Worm (Caenorhabditis elegans) whole organism, L4 larva: ENCODE data around the gene C33D9.10.
"Not testable (repeated sequence)": the region's sequence is repeated elsewhere in the genome, so short reads cannot be mapped to it uniquely, and the experiment has no call there.

Experiments
- F37D6.2 ChIP-seq: sonication (generic microtip); optimal IDR thresholded peaks from 2 replicates; lab custom pipeline; 2016; ENCODE audit warnings: mild to moderate bottlenecking, missing genetic modification characterization, missing compliant biosample characterization
- F44E2.7 ChIP-seq: fragments of 200-800 bp; sonication (Bioruptor generic); IDR thresholded peaks from 2 replicates; pipeline ENCODE4 v2.1.2; 2022; ENCODE audit warnings: missing genetic modification characterization, missing compliant biosample characterization
- F49E8.2 ChIP-seq: sonication (generic microtip); optimal IDR thresholded peaks from 2 replicates; lab custom pipeline; 2016; ENCODE audit warnings: missing compliant biosample characterization, mild to moderate bottlenecking, missing genetic modification characterization, borderline replicate concordance
- R02D3.7 ChIP-seq: fragments of 150-350 bp; sonication (generic microtip); optimal IDR thresholded peaks from 3 replicates; lab custom pipeline; 2014; ENCODE audit warnings: missing biosample characterization, missing genetic modification characterization
- T20F7.1 ChIP-seq: fragments of 200-800 bp; sonication (Bioruptor generic); optimal IDR thresholded peaks from 2 replicates; lab custom pipeline; 2018; ENCODE audit warnings: mild to moderate bottlenecking, missing genetic modification characterization, missing compliant biosample characterization
- Y105C5A.15 ChIP-seq: fragments of 200-800 bp; sonication (Bioruptor generic); IDR thresholded peaks from 2 replicates; pipeline ENCODE4 v1.3.6; 2022; ENCODE audit warnings: missing genetic modification characterization, missing compliant biosample characterization
- Y48G9A.11 ChIP-seq: fragments of 200-800 bp; sonication (Bioruptor generic); IDR thresholded peaks from 2 replicates; pipeline ENCODE4 v1.3.6; 2022; ENCODE audit warnings: missing genetic modification reagents, missing genetic modification characterization, missing compliant biosample characterization
- Y5F2A.4 ChIP-seq: fragments of 200-800 bp; sonication (Bioruptor generic); optimal IDR thresholded peaks from 2 replicates; lab custom pipeline; 2018; ENCODE audit warnings: mild to moderate bottlenecking, missing genetic modification characterization, missing compliant biosample characterization
- Y75B8A.6 ChIP-seq: fragments of 200-800 bp; sonication (Bioruptor generic); IDR thresholded peaks from 2 replicates; pipeline ENCODE4 v1.3.6; 2022; ENCODE audit warnings: missing genetic modification reagents, missing genetic modification characterization, missing compliant biosample characterization
- ZK337.2 ChIP-seq: fragments of 200-800 bp; sonication (Bioruptor generic); IDR thresholded peaks from 2 replicates; pipeline ENCODE4 v1.3.6; 2022; ENCODE audit warnings: missing genetic modification reagents, missing genetic modification characterization, missing compliant biosample characterization
- aly-2 ChIP-seq: sonication (generic microtip); optimal IDR thresholded peaks from 2 replicates; lab custom pipeline; 2018; ENCODE audit warnings: missing biosample characterization, missing genetic modification characterization
- arid-1 ChIP-seq: fragments of 200-800 bp; sonication (Bioruptor generic); conservative IDR thresholded peaks from 2 replicates; pipeline ENCODE4 v1.3.6; 2022; ENCODE audit warnings: missing genetic modification reagents, missing genetic modification characterization, missing compliant biosample characterization
- attf-4 ChIP-seq: sonication (generic microtip); optimal IDR thresholded peaks from 3 replicates; lab custom pipeline; 2017; ENCODE audit warnings: missing biosample characterization, missing genetic modification characterization
- ceh-32 ChIP-seq: sonication (generic microtip); optimal IDR thresholded peaks from 2 replicates; lab custom pipeline; 2016; ENCODE audit warnings: mild to moderate bottlenecking, missing genetic modification characterization, missing compliant biosample characterization; ENCODE audit not compliant: poor library complexity
- ceh-44 ChIP-seq: fragments of 200-800 bp; sonication (Bioruptor generic); IDR thresholded peaks from 2 replicates; pipeline ENCODE4 v1.3.6; 2022; ENCODE audit warnings: missing genetic modification reagents, missing genetic modification characterization, missing compliant biosample characterization
- ceh-62 ChIP-seq: sonication (generic microtip); optimal IDR thresholded peaks from 2 replicates; lab custom pipeline; 2017; ENCODE audit warnings: missing biosample characterization, missing genetic modification characterization
- ceh-82 ChIP-seq: sonication (generic microtip); optimal IDR thresholded peaks from 2 replicates; lab custom pipeline; 2017; ENCODE audit warnings: missing biosample characterization, missing genetic modification characterization
- dmd-8 ChIP-seq: fragments of 200-800 bp; sonication (Bioruptor generic); IDR thresholded peaks from 2 replicates; pipeline ENCODE4 v1.3.6; 2022; ENCODE audit warnings: missing genetic modification characterization, missing compliant biosample characterization
- dpl-1 ChIP-seq: fragments of 150-350 bp; optimal IDR thresholded peaks from 2 replicates; lab custom pipeline; 2014; ENCODE audit warnings: missing biosample characterization, missing genetic modification reagents, missing genetic modification characterization
- duxl-1 ChIP-seq: sonication (generic microtip); optimal IDR thresholded peaks from 2 replicates; lab custom pipeline; 2016; ENCODE audit warnings: mild to moderate bottlenecking, missing genetic modification characterization, moderate library complexity, missing compliant biosample characterization; ENCODE audit not compliant: poor library complexity
- dve-1 ChIP-seq: sonication (generic microtip); optimal IDR thresholded peaks from 2 replicates; lab custom pipeline; 2017; ENCODE audit warnings: antibody characterized with exemption, mild to moderate bottlenecking, missing genetic modification characterization, missing compliant biosample characterization; ENCODE audit not compliant: insufficient read depth
- fos-1 ChIP-seq: fragments of 150-350 bp; optimal IDR thresholded peaks from 2 replicates; lab custom pipeline; 2014; ENCODE audit warnings: missing biosample characterization, missing genetic modification characterization
- gei-8 ChIP-seq: fragments of 200-800 bp; sonication (Bioruptor generic); optimal IDR thresholded peaks from 2 replicates; lab custom pipeline; 2018; ENCODE audit warnings: mild to moderate bottlenecking, missing genetic modification characterization, missing compliant biosample characterization
- hif-1 ChIP-seq, 2 experiments: sonication (generic microtip); optimal IDR thresholded peaks; 2 replicates each; lab custom pipeline; 2016 to 2017; ENCODE audit warnings: missing compliant biosample characterization in 2 of 2, missing genetic modification characterization in 2 of 2, missing genetic modification reagents in 2 of 2, missing genotype in 2 of 2, mild to moderate bottlenecking in 1 of 2
- hlh-30 ChIP-seq: sonication (generic microtip); optimal IDR thresholded peaks from 2 replicates; lab custom pipeline; 2017; ENCODE audit warnings: antibody characterized with exemption, mild to moderate bottlenecking, missing genetic modification characterization, missing compliant biosample characterization; ENCODE audit not compliant: insufficient read depth
- jun-1 ChIP-seq: fragments of 150-350 bp; optimal IDR thresholded peaks from 2 replicates; lab custom pipeline; 2014; ENCODE audit warnings: missing biosample characterization, missing genetic modification reagents, missing genetic modification characterization
- lin-29 ChIP-seq: fragments of 200-800 bp; sonication (Bioruptor generic); IDR thresholded peaks from 2 replicates; pipeline ENCODE4 v1.3.6; 2022; ENCODE audit warnings: missing genetic modification reagents, missing genetic modification characterization, missing compliant biosample characterization
- lin-38 ChIP-seq: fragments of 200-800 bp; sonication (Bioruptor generic); IDR thresholded peaks from 2 replicates; pipeline ENCODE4 v1.3.6; 2022; ENCODE audit warnings: missing genetic modification reagents, missing genetic modification characterization, missing compliant biosample characterization
- mdl-1 ChIP-seq, 2 experiments: fragments of 150-350 bp in 1 of 2; sonication (generic microtip) in 1 of 2; optimal IDR thresholded peaks; 2 replicates each; lab custom pipeline; 2014 to 2017; ENCODE audit warnings: missing biosample characterization in 2 of 2, missing genetic modification characterization in 2 of 2
- mep-1 ChIP-seq: fragments of 150-350 bp; sonication (generic microtip); optimal IDR thresholded peaks from 3 replicates; lab custom pipeline; 2014; ENCODE audit warnings: missing biosample characterization, missing genetic modification characterization
- mxl-2 ChIP-seq: fragments of 200-800 bp; sonication (Bioruptor generic); conservative IDR thresholded peaks from 2 replicates; pipeline ENCODE4 v1.3.6; 2022; ENCODE audit warnings: missing genetic modification reagents, missing genetic modification characterization, missing compliant biosample characterization
- nhr-10 ChIP-seq: fragments of 150-350 bp; optimal IDR thresholded peaks from 2 replicates; lab custom pipeline; 2014; ENCODE audit warnings: missing biosample characterization, missing genetic modification characterization
- nhr-111 ChIP-seq: fragments of 200-800 bp; sonication (Bioruptor generic); optimal IDR thresholded peaks from 2 replicates; lab custom pipeline; 2018; ENCODE audit warnings: mild to moderate bottlenecking, missing genetic modification characterization, missing compliant biosample characterization
- nhr-237 ChIP-seq: sonication (generic microtip); optimal IDR thresholded peaks from 2 replicates; lab custom pipeline; 2017; ENCODE audit warnings: missing biosample characterization, missing genetic modification characterization
- nhr-28 ChIP-seq: fragments of 150-350 bp; optimal IDR thresholded peaks from 2 replicates; lab custom pipeline; 2014; ENCODE audit warnings: missing biosample characterization, missing genetic modification characterization
- nhr-48 ChIP-seq: sonication (generic microtip); optimal IDR thresholded peaks from 2 replicates; lab custom pipeline; 2016; ENCODE audit warnings: mild to moderate bottlenecking, missing genetic modification characterization, missing compliant biosample characterization
- nhr-6 ChIP-seq: fragments of 150-350 bp; optimal IDR thresholded peaks from 2 replicates; lab custom pipeline; 2014; ENCODE audit warnings: missing biosample characterization, missing genetic modification characterization
- nhr-77 ChIP-seq: fragments of 150-350 bp; optimal IDR thresholded peaks from 2 replicates; lab custom pipeline; 2014; ENCODE audit warnings: missing biosample characterization, missing genetic modification characterization
- php-3 ChIP-seq: fragments of 200-800 bp; sonication (Bioruptor generic); IDR thresholded peaks from 2 replicates; pipeline ENCODE4 v1.3.6; 2022; ENCODE audit warnings: missing genetic modification reagents, missing genetic modification characterization, missing compliant biosample characterization
- pqm-1 ChIP-seq: sonication (generic microtip); optimal IDR thresholded peaks from 2 replicates; lab custom pipeline; 2017; ENCODE audit warnings: missing biosample characterization, missing genetic modification characterization
- skn-1 ChIP-seq: fragments of 150-350 bp; optimal IDR thresholded peaks from 2 replicates; lab custom pipeline; 2014; ENCODE audit warnings: missing biosample characterization, missing genetic modification characterization
- snpc-4 ChIP-seq: fragments of 150-350 bp; optimal IDR thresholded peaks from 2 replicates; lab custom pipeline; 2014; ENCODE audit warnings: missing biosample characterization, missing genetic modification characterization
- spr-3 ChIP-seq: fragments of 200-800 bp; sonication (Bioruptor generic); optimal IDR thresholded peaks from 2 replicates; lab custom pipeline; 2018; ENCODE audit warnings: mild to moderate bottlenecking, missing genetic modification characterization, missing compliant biosample characterization
- tag-97 ChIP-seq: fragments of 200-800 bp; sonication (Bioruptor generic); IDR thresholded peaks from 2 replicates; pipeline ENCODE4 v1.3.6; 2022; ENCODE audit warnings: missing genetic modification characterization, missing compliant biosample characterization
- vab-7 ChIP-seq: fragments of 200-800 bp; sonication (Bioruptor generic); IDR thresholded peaks from 2 replicates; pipeline ENCODE4 v1.3.6; 2022; ENCODE audit warnings: missing genetic modification reagents, missing genetic modification characterization, missing compliant biosample characterization
- zag-1 ChIP-seq: fragments of 150-350 bp; optimal IDR thresholded peaks from 2 replicates; lab custom pipeline; 2014; ENCODE audit warnings: missing biosample characterization, missing genetic modification characterization
- zfp-3 ChIP-seq: fragments of 200-800 bp; sonication (Bioruptor generic); conservative IDR thresholded peaks from 2 replicates; pipeline ENCODE4 v1.3.6; 2022; ENCODE audit warnings: missing genetic modification reagents, missing genetic modification characterization, missing compliant biosample characterization
- zip-11 ChIP-seq: fragments of 200-800 bp; sonication (Bioruptor generic); IDR thresholded peaks from 2 replicates; pipeline ENCODE4 v1.3.6; 2022; ENCODE audit warnings: missing genetic modification characterization, missing compliant biosample characterization
- zip-2 ChIP-seq: fragments of 150-350 bp; optimal IDR thresholded peaks from 2 replicates; lab custom pipeline; 2014; ENCODE audit warnings: missing biosample characterization, missing genetic modification characterization
- ztf-11 ChIP-seq: fragments of 150-350 bp; optimal IDR thresholded peaks from 2 replicates; lab custom pipeline; 2014; ENCODE audit warnings: missing biosample characterization, missing genetic modification characterization

C33D9.10 gene

DNA sequence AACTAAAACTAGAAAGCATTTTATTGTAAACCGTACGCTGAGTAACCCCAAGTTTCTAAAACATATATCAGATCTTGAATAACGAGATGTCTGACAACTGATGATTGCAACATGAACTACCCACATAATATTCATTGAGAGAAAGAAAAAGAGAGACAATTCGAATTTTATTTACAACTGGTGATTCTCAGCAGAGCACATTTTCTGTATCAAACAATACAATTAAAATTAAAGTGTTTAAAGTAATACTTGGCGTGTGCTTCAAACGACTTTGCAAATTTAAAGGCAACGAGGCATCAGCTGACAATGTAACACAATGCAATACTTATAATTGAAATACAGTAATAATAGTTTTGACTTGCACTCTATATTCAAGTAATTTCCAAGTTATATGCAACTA, at the start of gene C33D9.10:
TSS of gene C33D9.10 (minus strand) at position 101 of the 400 bp plus-strand sequence.
- not testable (repeated sequence) for TF ChIP-seq ceh-44 (GFP tag; lab: Robert Waterston, UW); ztf-11 (tag; lab: Kevin White, UChicago); dve-1 (tag; lab: Kevin White, UChicago)

DNA sequence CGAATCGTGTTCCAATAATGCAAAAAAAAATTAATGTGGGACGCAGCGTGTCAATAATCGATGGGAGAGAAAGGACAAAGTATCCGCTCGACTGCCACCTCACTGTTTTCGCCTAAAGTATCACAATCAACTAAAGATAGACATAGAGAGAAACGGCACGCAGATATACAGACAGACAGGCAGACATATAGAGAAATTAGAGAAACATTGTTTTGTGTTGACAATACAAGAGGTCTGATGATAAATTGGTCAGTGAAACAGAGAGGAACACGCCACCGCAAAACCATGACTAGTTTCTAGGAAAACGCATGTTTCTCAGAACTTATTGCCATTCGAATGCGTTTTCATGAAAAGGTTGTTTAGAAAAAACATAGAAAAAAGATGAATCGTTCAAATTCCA, 42.6 kb upstream of the C33D9.10 start, which contains the start of gene T28C6.8:
TSS of gene T28C6.8 (minus strand) at position 137 of the 400 bp plus-strand sequence.
- no peak for TF ChIP-seq mxl-2 (GFP tag; lab: Robert Waterston, UW)
- TF ChIP-seq Y48G9A.11 (GFP tag; lab: Robert Waterston, UW): no peak
- no peak for TF ChIP-seq arid-1 (GFP tag; lab: Robert Waterston, UW)
- TF ChIP-seq T20F7.1 (GFP tag; lab: Kevin White, UChicago): no peak
- TF ChIP-seq ceh-32 (tag; lab: Kevin White, UChicago): no peak
- no peak for TF ChIP-seq zip-2 (tag; lab: Kevin White, UChicago)
- no peak for TF ChIP-seq snpc-4
- TF ChIP-seq nhr-111 (GFP tag; lab: Kevin White, UChicago): no peak
- no peak for TF ChIP-seq fos-1 (tag; lab: Kevin White, UChicago)
- TF ChIP-seq ztf-11 (tag; lab: Kevin White, UChicago): no peak
- no peak for TF ChIP-seq tag-97 (GFP tag; lab: Robert Waterston, UW)
- peak; percentile 26 for TF ChIP-seq dpl-1 (GFP tag; lab: Kevin White, UChicago)
- TF ChIP-seq hif-1 (tag; optimal IDR thresholded peaks at IDR 0.05; lab: Kevin White, UChicago): no peak
- TF ChIP-seq pqm-1: peak; percentile 22
- TF ChIP-seq Y105C5A.15 (GFP tag; lab: Robert Waterston, UW): no peak
- no peak for TF ChIP-seq vab-7
- TF ChIP-seq nhr-77 (tag; lab: Kevin White, UChicago): peak; percentile 77
- TF ChIP-seq F44E2.7: no peak
- TF ChIP-seq gei-8: no peak
- TF ChIP-seq zip-11 (GFP tag; lab: Robert Waterston, UW): no peak
- TF ChIP-seq R02D3.7 (tag; lab: Kevin White, UChicago): no peak
- TF ChIP-seq attf-4 (tag; lab: Kevin White, UChicago): no peak
- no peak for TF ChIP-seq ceh-62 (tag; lab: Kevin White, UChicago)
- peak; percentile 23 for TF ChIP-seq mep-1 (tag; lab: Kevin White, UChicago)
- no peak for TF ChIP-seq duxl-1 (tag; lab: Kevin White, UChicago)
- no peak for TF ChIP-seq dmd-8 (GFP tag; lab: Robert Waterston, UW)
- no peak for TF ChIP-seq nhr-237 (tag; lab: Kevin White, UChicago)
- TF ChIP-seq lin-38 (GFP tag; lab: Robert Waterston, UW): no peak
- TF ChIP-seq Y75B8A.6 (GFP tag; lab: Robert Waterston, UW): no peak
- no peak for TF ChIP-seq lin-29 (GFP tag; lab: Robert Waterston, UW)
- TF ChIP-seq nhr-10 (tag; lab: Kevin White, UChicago): no peak
- no peak for TF ChIP-seq aly-2 (tag; lab: Kevin White, UChicago)
- TF ChIP-seq F37D6.2 (tag; lab: Kevin White, UChicago): no peak
- TF ChIP-seq nhr-6 (tag; lab: Kevin White, UChicago): no peak
- no peak for TF ChIP-seq zfp-3 (GFP tag; lab: Robert Waterston, UW)
- peak; percentile 68 for TF ChIP-seq hlh-30
- no peak for TF ChIP-seq F49E8.2 (tag; lab: Kevin White, UChicago)
- no peak for TF ChIP-seq zag-1
- TF ChIP-seq spr-3 (GFP tag; lab: Kevin White, UChicago): no peak
- TF ChIP-seq ceh-44 (GFP tag; lab: Robert Waterston, UW): no peak
- peak; percentile 88 for TF ChIP-seq nhr-28 (tag; lab: Kevin White, UChicago)
- TF ChIP-seq nhr-48 (tag; lab: Kevin White, UChicago): no peak
- TF ChIP-seq skn-1 (tag; lab: Kevin White, UChicago): no peak
- no peak for TF ChIP-seq Y5F2A.4 (GFP tag; lab: Kevin White, UChicago)
- no peak for TF ChIP-seq php-3 (GFP tag; lab: Robert Waterston, UW)
- TF ChIP-seq mdl-1 (tag; optimal IDR thresholded peaks at IDR 0.05; lab: Kevin White, UChicago): peak in 1 of 2 experiments; percentile 47
- no peak for TF ChIP-seq ceh-82 (tag; lab: Kevin White, UChicago)
- TF ChIP-seq jun-1 (tag; lab: Kevin White, UChicago): no peak
- no peak for TF ChIP-seq ZK337.2 (GFP tag; lab: Robert Waterston, UW)
